Worm (Caenorhabditis elegans) whole organism, young adult: Measurements from ENCODE around the gene Y57G11C.42.

Source experiments
- B0019.2 ChIP-seq: fragments of 200-800 bp; sonication (Bioruptor generic); conservative IDR thresholded peaks from 2 replicates; pipeline ENCODE4 v1.3.6; 2022; ENCODE audit warnings: missing genetic modification reagents, missing genetic modification characterization, missing compliant biosample characterization
- B0035.1 ChIP-seq: sonication (generic microtip); optimal IDR thresholded peaks from 2 replicates; lab custom pipeline; 2016; ENCODE audit warnings: missing genetic modification characterization, mild to moderate bottlenecking, missing compliant biosample characterization, missing genotype, missing genetic modification reagents
- C06A6.2 ChIP-seq: fragments of 200-800 bp; sonication (Bioruptor generic); conservative IDR thresholded peaks from 2 replicates; pipeline ENCODE4 v1.3.6; 2022; ENCODE audit warnings: missing genetic modification characterization, missing compliant biosample characterization
- C17E4.6 ChIP-seq: fragments of 200-800 bp; sonication (Bioruptor generic); IDR thresholded peaks from 2 replicates; pipeline ENCODE4 v1.3.6; 2022; ENCODE audit warnings: missing genetic modification reagents, missing genetic modification characterization, missing compliant biosample characterization
- D2030.7 ChIP-seq: fragments of 200-800 bp; sonication (Bioruptor generic); IDR thresholded peaks from 2 replicates; pipeline ENCODE4 v1.3.6; 2022; ENCODE audit warnings: missing genetic modification reagents, missing genetic modification characterization, missing compliant biosample characterization
- F37B4.10 ChIP-seq: fragments of 200-800 bp; sonication (Bioruptor generic); IDR thresholded peaks from 2 replicates; pipeline ENCODE4 v1.3.6; 2022; ENCODE audit warnings: missing genetic modification characterization, missing compliant biosample characterization
- F39B2.1 ChIP-seq: fragments of 200-800 bp; sonication (Bioruptor generic); IDR thresholded peaks from 2 replicates; pipeline ENCODE4 v1.3.6; 2022; ENCODE audit warnings: missing genetic modification reagents, missing genetic modification characterization, missing compliant biosample characterization
- F57A8.1 ChIP-seq: fragments of 200-800 bp; sonication (Bioruptor generic); optimal IDR thresholded peaks from 2 replicates; lab custom pipeline; 2018; ENCODE audit warnings: mild to moderate bottlenecking, missing genetic modification characterization, moderate library complexity, missing compliant biosample characterization
- F57C9.4 ChIP-seq: sonication (generic microtip); optimal IDR thresholded peaks from 2 replicates; lab custom pipeline; 2017; ENCODE audit warnings: mild to moderate bottlenecking, missing genetic modification characterization, missing compliant biosample characterization
- T26A5.8 ChIP-seq: sonication (generic microtip); optimal IDR thresholded peaks from 2 replicates; lab custom pipeline; 2016; ENCODE audit warnings: missing genetic modification characterization, missing compliant biosample characterization
- Y56A3A.18 ChIP-seq: fragments of 200-800 bp; sonication (Bioruptor generic); IDR thresholded peaks from 2 replicates; pipeline ENCODE4 v1.3.6; 2022; ENCODE audit warnings: missing genetic modification reagents, missing genetic modification characterization, missing compliant biosample characterization
- Y95B8A.8 ChIP-seq: fragments of 200-800 bp; sonication (Bioruptor generic); IDR thresholded peaks from 2 replicates; pipeline ENCODE4 v1.3.6; 2022; ENCODE audit warnings: missing genetic modification reagents, missing genetic modification characterization, missing compliant biosample characterization
- ZK185.1 ChIP-seq: sonication (generic microtip); optimal IDR thresholded peaks from 2 replicates; lab custom pipeline; 2016; ENCODE audit warnings: mild to moderate bottlenecking, missing genetic modification characterization, missing compliant biosample characterization; ENCODE audit not compliant: poor library complexity, severe bottlenecking
- aptf-2 ChIP-seq: fragments of 200-800 bp; sonication (Bioruptor generic); conservative IDR thresholded peaks from 2 replicates; pipeline ENCODE4 v1.3.6; 2022; ENCODE audit warnings: missing genetic modification reagents, missing genetic modification characterization, missing compliant biosample characterization
- aptf-3 ChIP-seq: fragments of 200-800 bp; sonication (Bioruptor generic); IDR thresholded peaks from 2 replicates; pipeline ENCODE4 v1.3.6; 2022; ENCODE audit warnings: missing genetic modification characterization, missing compliant biosample characterization
- athp-1 ChIP-seq: sonication (generic microtip); optimal IDR thresholded peaks from 2 replicates; lab custom pipeline; 2017; ENCODE audit warnings: mild to moderate bottlenecking, missing genetic modification characterization, missing compliant biosample characterization
- attf-6 ChIP-seq: fragments of 200-800 bp; sonication (Bioruptor generic); IDR thresholded peaks from 2 replicates; pipeline ENCODE4 v1.3.6; 2022; ENCODE audit warnings: missing genetic modification reagents, missing genetic modification characterization, missing compliant biosample characterization
- cebp-2 ChIP-seq: fragments of 200-800 bp; sonication (Bioruptor generic); IDR thresholded peaks from 2 replicates; pipeline ENCODE4 v1.3.6; 2022; ENCODE audit warnings: missing genetic modification characterization, missing compliant biosample characterization
- ceh-79 ChIP-seq: sonication (generic microtip); optimal IDR thresholded peaks from 2 replicates; lab custom pipeline; 2017; ENCODE audit warnings: mild to moderate bottlenecking, missing genetic modification characterization, missing compliant biosample characterization
- chd-7 ChIP-seq: sonication (generic microtip); optimal IDR thresholded peaks from 2 replicates; lab custom pipeline; 2016; ENCODE audit warnings: mild to moderate bottlenecking, missing genetic modification characterization, moderate library complexity, missing compliant biosample characterization
- dox-1 ChIP-seq: fragments of 200-800 bp; sonication (Bioruptor generic); IDR thresholded peaks from 2 replicates; pipeline ENCODE4 v1.3.6; 2022; ENCODE audit warnings: missing genetic modification reagents, missing genetic modification characterization, missing compliant biosample characterization
- dpff-1 ChIP-seq: sonication (generic microtip); optimal IDR thresholded peaks from 2 replicates; lab custom pipeline; 2017; ENCODE audit warnings: mild to moderate bottlenecking, missing genetic modification characterization, missing compliant biosample characterization
- egl-44 ChIP-seq: fragments of 200-800 bp; sonication (Bioruptor generic); IDR thresholded peaks from 2 replicates; pipeline ENCODE4 v1.3.6; 2022; ENCODE audit warnings: missing genetic modification reagents, missing genetic modification characterization, missing compliant biosample characterization
- ets-4 ChIP-seq: fragments of 200-800 bp; sonication (Bioruptor generic); optimal IDR thresholded peaks from 2 replicates; lab custom pipeline; 2018; ENCODE audit warnings: mild to moderate bottlenecking, missing genetic modification characterization, missing compliant biosample characterization
- him-1 ChIP-seq: sonication (generic microtip); optimal IDR thresholded peaks from 2 replicates; lab custom pipeline; 2016; ENCODE audit warnings: missing genotype, missing genetic modification reagents, missing genetic modification characterization, missing compliant biosample characterization
- hlh-12 ChIP-seq: sonication (generic microtip); optimal IDR thresholded peaks from 2 replicates; lab custom pipeline; 2016; ENCODE audit warnings: missing genetic modification characterization, missing compliant biosample characterization
- hmg-20 ChIP-seq: fragments of 200-800 bp; sonication (Bioruptor generic); IDR thresholded peaks from 2 replicates; pipeline ENCODE4 v1.3.6; 2022; ENCODE audit warnings: missing genetic modification reagents, missing genetic modification characterization, missing compliant biosample characterization
- hrde-1 ChIP-seq: sonication (generic microtip); optimal IDR thresholded peaks from 2 replicates; lab custom pipeline; 2016; ENCODE audit warnings: missing genetic modification characterization, mild to moderate bottlenecking, missing compliant biosample characterization, moderate library complexity, missing genotype, missing genetic modification reagents, borderline replicate concordance
- let-607 ChIP-seq, 2 experiments: fragments of 200-800 bp in 1 of 2; sonication (Bioruptor generic) in 1 of 2; sonication (generic microtip) in 1 of 2; optimal IDR thresholded peaks; 2 replicates each; lab custom pipeline; 2016 to 2018; ENCODE audit warnings: mild to moderate bottlenecking in 2 of 2, missing compliant biosample characterization in 2 of 2, missing genetic modification characterization in 2 of 2, moderate library complexity in 2 of 2, missing genotype in 1 of 2
- lsl-1 ChIP-seq: fragments of 200-800 bp; sonication (Bioruptor generic); optimal IDR thresholded peaks from 2 replicates; lab custom pipeline; 2018; ENCODE audit warnings: mild to moderate bottlenecking, missing genetic modification characterization, moderate library complexity, missing compliant biosample characterization
- lsy-27 ChIP-seq: sonication (generic microtip); optimal IDR thresholded peaks from 2 replicates; lab custom pipeline; 2017; ENCODE audit warnings: missing genetic modification characterization, mild to moderate bottlenecking, missing compliant biosample characterization, antibody characterized with exemption, missing genotype, borderline replicate concordance; ENCODE audit not compliant: insufficient read depth
- mcd-1 ChIP-seq: fragments of 200-800 bp; sonication (Bioruptor generic); IDR thresholded peaks from 2 replicates; pipeline ENCODE4 v1.3.6; 2022; ENCODE audit warnings: missing genetic modification reagents, missing genetic modification characterization, missing compliant biosample characterization
- mes-4 ChIP-seq: sonication (generic microtip); optimal IDR thresholded peaks from 2 replicates; lab custom pipeline; 2016; ENCODE audit warnings: missing genotype, missing genetic modification characterization, missing compliant biosample characterization
- nfya-1 ChIP-seq: sonication (generic microtip); optimal IDR thresholded peaks from 2 replicates; lab custom pipeline; 2017; ENCODE audit warnings: antibody characterized with exemption, missing compliant biosample characterization, missing genetic modification characterization, borderline replicate concordance; ENCODE audit not compliant: insufficient read depth
- nfya-2 ChIP-seq: fragments of 200-800 bp; sonication (Bioruptor generic); IDR thresholded peaks from 2 replicates; pipeline ENCODE4 v1.3.6; 2022; ENCODE audit warnings: missing genetic modification reagents, missing genetic modification characterization, missing compliant biosample characterization
- nfyb-1 ChIP-seq: fragments of 200-800 bp; sonication (Bioruptor generic); IDR thresholded peaks from 2 replicates; pipeline ENCODE4 v1.3.6; 2022; ENCODE audit warnings: missing genetic modification reagents, missing genetic modification characterization, missing compliant biosample characterization
- nhr-120 ChIP-seq: fragments of 200-800 bp; sonication (Bioruptor generic); IDR thresholded peaks from 2 replicates; pipeline ENCODE4 v1.3.6; 2022; ENCODE audit warnings: missing genetic modification characterization, missing compliant biosample characterization
- sea-2 ChIP-seq: fragments of 200-800 bp; sonication (Bioruptor generic); IDR thresholded peaks from 2 replicates; pipeline ENCODE4 v1.3.6; 2022; ENCODE audit warnings: missing genetic modification characterization, missing compliant biosample characterization
- snpc-1.1 ChIP-seq: sonication (generic microtip); optimal IDR thresholded peaks from 2 replicates; lab custom pipeline; 2017; ENCODE audit warnings: missing genetic modification characterization, mild to moderate bottlenecking, missing compliant biosample characterization, antibody characterized with exemption, moderate library complexity, missing genotype, missing genetic modification reagents; ENCODE audit not compliant: insufficient read depth
- snpc-1.3 ChIP-seq: sonication (generic microtip); optimal IDR thresholded peaks from 2 replicates; lab custom pipeline; 2017; ENCODE audit warnings: missing genetic modification characterization, mild to moderate bottlenecking, missing compliant biosample characterization, antibody characterized with exemption, moderate library complexity, missing genotype, missing genetic modification reagents; ENCODE audit not compliant: insufficient read depth
- sptf-2 ChIP-seq: fragments of 200-800 bp; sonication (Bioruptor generic); optimal IDR thresholded peaks from 2 replicates; lab custom pipeline; 2018; ENCODE audit warnings: mild to moderate bottlenecking, missing genetic modification characterization, missing compliant biosample characterization
- tbx-9 ChIP-seq: sonication (generic microtip); optimal IDR thresholded peaks from 2 replicates; lab custom pipeline; 2016; ENCODE audit warnings: borderline replicate concordance, missing genetic modification characterization, inconsistent platforms, missing compliant biosample characterization
- unc-62 ChIP-seq: fragments of 150-350 bp; optimal IDR thresholded peaks from 2 replicates; lab custom pipeline; 2014; ENCODE audit warnings: missing biosample characterization, missing genetic modification reagents, missing genetic modification characterization
- xnd-1 ChIP-seq: sonication (generic microtip); optimal IDR thresholded peaks from 2 replicates; lab custom pipeline; 2016; ENCODE audit warnings: missing genotype, missing genetic modification reagents, missing genetic modification characterization, missing compliant biosample characterization
- zfh-2 ChIP-seq: fragments of 200-800 bp; sonication (Bioruptor generic); conservative IDR thresholded peaks from 2 replicates; pipeline ENCODE4 v1.3.6; 2022; ENCODE audit warnings: missing genetic modification reagents, missing genetic modification characterization, missing compliant biosample characterization
- ztf-25 ChIP-seq: fragments of 200-800 bp; sonication (Bioruptor generic); IDR thresholded peaks from 2 replicates; pipeline ENCODE4 v1.3.6; 2022; ENCODE audit warnings: missing genetic modification reagents, missing genetic modification characterization, missing compliant biosample characterization
- ztf-3 ChIP-seq: fragments of 200-800 bp; sonication (Bioruptor generic); optimal IDR thresholded peaks from 2 replicates; lab custom pipeline; 2018; ENCODE audit warnings: mild to moderate bottlenecking, missing genetic modification characterization, missing compliant biosample characterization
- ztf-6 ChIP-seq: fragments of 200-800 bp; sonication (Bioruptor generic); IDR thresholded peaks from 2 replicates; pipeline ENCODE4 v1.3.6; 2022; ENCODE audit warnings: missing genetic modification reagents, missing genetic modification characterization, missing compliant biosample characterization

Y57G11C.42 gene

ce11 chrIV:14769218-14769835 is 41.0 kb downstream of the Y57G11C.42 start, which contains the start of gene Y57G11C.43 (continued):
- TF ChIP-seq F57A8.1 (GFP tag; lab: Kevin White, UChicago) = no peak
- TF ChIP-seq nfya-2 (GFP tag; lab: Robert Waterston, UW) = no peak
- no peak for TF ChIP-seq ets-4 (GFP tag; lab: Kevin White, UChicago)
- peak; percentile 51 for TF ChIP-seq snpc-1.3
- no peak for TF ChIP-seq B0035.1 (tag; lab: Kevin White, UChicago)
- TF ChIP-seq F39B2.1 (GFP tag; lab: Robert Waterston, UW) = no peak
- no peak for TF ChIP-seq hmg-20 (GFP tag; lab: Robert Waterston, UW)
- no peak for TF ChIP-seq Y56A3A.18 (GFP tag; lab: Robert Waterston, UW)
- 0 out of 2 replicates have a peak, but pooled peaks have one; percentile 31 for TF ChIP-seq D2030.7 (GFP tag; lab: Robert Waterston, UW)
- no peak for TF ChIP-seq aptf-3
- TF ChIP-seq lsl-1 (GFP tag; lab: Kevin White, UChicago) = peak; percentile 2
- no peak for TF ChIP-seq unc-62 (GFP tag; lab: Kevin White, UChicago)
- no peak for TF ChIP-seq Y95B8A.8 (GFP tag; lab: Robert Waterston, UW)
- no peak for TF ChIP-seq sptf-2
- no peak for TF ChIP-seq nhr-120 (GFP tag; lab: Robert Waterston, UW)
- TF ChIP-seq dox-1 (GFP tag; lab: Robert Waterston, UW) = no peak
- TF ChIP-seq snpc-1.1 (tag; lab: Kevin White, UChicago) = no peak
- TF ChIP-seq cebp-2 = no peak
- no peak for TF ChIP-seq T26A5.8 (tag; lab: Kevin White, UChicago)
- no peak for TF ChIP-seq ztf-25 (GFP tag; lab: Robert Waterston, UW)
- TF ChIP-seq ztf-6 (GFP tag; lab: Robert Waterston, UW) = no peak
- peak; percentile 16 for TF ChIP-seq xnd-1
- TF ChIP-seq egl-44 (GFP tag; lab: Robert Waterston, UW) = no peak
- no peak for TF ChIP-seq C06A6.2 (GFP tag; lab: Robert Waterston, UW)
- TF ChIP-seq lsy-27 = no peak
- no peak for TF ChIP-seq let-607 (tag; optimal IDR thresholded peaks at IDR 0.05; lab: Kevin White, UChicago)
- no peak for TF ChIP-seq ztf-3 (GFP tag; lab: Kevin White, UChicago)
- no peak for TF ChIP-seq zfh-2 (GFP tag; lab: Robert Waterston, UW)
- TF ChIP-seq aptf-2 = no peak
- no peak for TF ChIP-seq sea-2 (GFP tag; lab: Robert Waterston, UW)
- TF ChIP-seq mcd-1 (GFP tag; lab: Robert Waterston, UW) = no peak
- 0 out of 2 replicates have a peak, but pooled peaks have one; percentile 25 for TF ChIP-seq nfyb-1 (GFP tag; lab: Robert Waterston, UW)
- no peak for TF ChIP-seq C17E4.6 (GFP tag; lab: Robert Waterston, UW)
- TF ChIP-seq attf-6 (GFP tag; lab: Robert Waterston, UW) = peak; percentile 95
- TF ChIP-seq ZK185.1 (tag; lab: Kevin White, UChicago) = no peak
- no peak for TF ChIP-seq F57C9.4
- no peak for TF ChIP-seq hrde-1
- TF ChIP-seq tbx-9 (tag; lab: Kevin White, UChicago) = no peak
- TF ChIP-seq athp-1 (tag; lab: Kevin White, UChicago) = peak; percentile 34
- TF ChIP-seq dpff-1 (tag; lab: Kevin White, UChicago) = no peak
- TF ChIP-seq B0019.2 (GFP tag; lab: Robert Waterston, UW) = no peak
- no peak for TF ChIP-seq mes-4 (tag; lab: Kevin White, UChicago)
- no peak for TF ChIP-seq F37B4.10 (GFP tag; lab: Robert Waterston, UW)
- TF ChIP-seq hlh-12 (tag; lab: Kevin White, UChicago) = no peak
- no peak for TF ChIP-seq chd-7
- TF ChIP-seq him-1 = no peak
- TF ChIP-seq ceh-79 (tag; lab: Kevin White, UChicago) = no peak
- TF ChIP-seq nfya-1 (tag; lab: Kevin White, UChicago) = no peak
